Fruit fly (Drosophila melanogaster) whole organism, pupa: ENCODE data around the gene CG32240.

Source experiments
- CG10348 ChIP-seq: fragments of 200-800 bp; sonication (Bioruptor generic); IDR thresholded peaks from 2 replicates; pipeline ENCODE4 v1.3.6; 2022; ENCODE audit warnings: missing biosample characterization, missing genetic modification characterization
- CG12605 ChIP-seq: fragments of 200-800 bp; sonication (Bioruptor generic); IDR thresholded peaks from 2 replicates; pipeline ENCODE4 v1.3.6; 2022; ENCODE audit warnings: missing biosample characterization, missing genetic modification characterization
- CG13204 ChIP-seq: fragments of 200-800 bp; sonication (Bioruptor generic); optimal IDR thresholded peaks from 2 replicates; lab custom pipeline; 2018; ENCODE audit warnings: missing biosample characterization, mild to moderate bottlenecking, missing genetic modification characterization, moderate library complexity
- CG14655 ChIP-seq: fragments of 200-800 bp; sonication (Bioruptor generic); optimal IDR thresholded peaks from 3 replicates; lab custom pipeline; 2017; ENCODE audit warnings: mild to moderate bottlenecking, missing biosample characterization, missing genetic modification reagents, missing genetic modification characterization
- CG15710 ChIP-seq: fragments of 200-800 bp; sonication (Bioruptor generic); optimal IDR thresholded peaks from 2 replicates; lab custom pipeline; 2018; ENCODE audit warnings: missing biosample characterization, mild to moderate bottlenecking, missing genetic modification characterization, moderate library complexity
- CG17806 ChIP-seq: fragments of 200-800 bp; sonication (Bioruptor generic); optimal IDR thresholded peaks from 2 replicates; lab custom pipeline; 2018; ENCODE audit warnings: missing biosample characterization, mild to moderate bottlenecking, missing genetic modification characterization, moderate library complexity
- CG32121 ChIP-seq: fragments of 200-800 bp; sonication (Bioruptor generic); IDR thresholded peaks from 2 replicates; pipeline ENCODE4 v1.3.6; 2022; ENCODE audit warnings: missing biosample characterization, missing genetic modification characterization
- CG34367 ChIP-seq: fragments of 200-800 bp; sonication (Bioruptor generic); optimal IDR thresholded peaks from 2 replicates; lab custom pipeline; 2018; ENCODE audit warnings: missing biosample characterization, mild to moderate bottlenecking, missing genetic modification characterization
- CG4496 ChIP-seq: fragments of 200-800 bp; sonication (Bioruptor generic); IDR thresholded peaks from 3 replicates; pipeline ENCODE4 v1.3.6; 2022; ENCODE audit warnings: missing biosample characterization, missing genetic modification characterization
- CG8159 ChIP-seq: fragments of 200-800 bp; sonication (Bioruptor generic); optimal IDR thresholded peaks from 3 replicates; lab custom pipeline; 2018; ENCODE audit warnings: missing biosample characterization, mild to moderate bottlenecking, missing genetic modification characterization, moderate library complexity
- CG8301 ChIP-seq: fragments of 200-800 bp; sonication (Bioruptor generic); optimal IDR thresholded peaks from 2 replicates; lab custom pipeline; 2018; ENCODE audit warnings: missing biosample characterization, mild to moderate bottlenecking, missing genetic modification characterization
- CG9948 ChIP-seq: fragments of 200-800 bp; sonication (Bioruptor generic); optimal IDR thresholded peaks from 2 replicates; lab custom pipeline; 2018; ENCODE audit warnings: missing biosample characterization, mild to moderate bottlenecking, missing genetic modification characterization, moderate library complexity
- D1 ChIP-seq: fragments of 200-800 bp; sonication (Bioruptor generic); optimal IDR thresholded peaks from 2 replicates; lab custom pipeline; 2018; ENCODE audit warnings: missing biosample characterization, mild to moderate bottlenecking, missing genetic modification characterization, moderate library complexity
- EcR ChIP-seq: fragments of 200-800 bp; sonication (Bioruptor generic); optimal IDR thresholded peaks from 3 replicates; lab custom pipeline; 2019; ENCODE audit warnings: missing biosample characterization, missing genetic modification characterization, mild to moderate bottlenecking, moderate library complexity, missing genetic modification reagents
- Ets98B ChIP-seq: fragments of 200-800 bp; sonication (Bioruptor generic); IDR thresholded peaks from 2 replicates; pipeline ENCODE4 v1.3.6; 2022; ENCODE audit warnings: missing biosample characterization, missing genetic modification characterization
- Pif1A ChIP-seq: fragments of 200-800 bp; sonication (Bioruptor generic); optimal IDR thresholded peaks from 3 replicates; lab custom pipeline; 2016; ENCODE audit warnings: missing biosample characterization, missing genetic modification characterization
- Pif1B ChIP-seq: fragments of 200-800 bp; sonication (Bioruptor generic); optimal IDR thresholded peaks from 3 replicates; lab custom pipeline; 2016; ENCODE audit warnings: missing biosample characterization, missing genetic modification characterization
- Snoo ChIP-seq: fragments of 200-800 bp; sonication (Bioruptor generic); optimal IDR thresholded peaks from 3 replicates; lab custom pipeline; 2017; ENCODE audit warnings: missing biosample characterization, mild to moderate bottlenecking, missing genetic modification characterization, inconsistent platforms
- fd96Ca ChIP-seq: fragments of 200-800 bp; sonication (Bioruptor generic); IDR thresholded peaks from 3 replicates; pipeline ENCODE4 v1.3.6; 2022; ENCODE audit warnings: missing biosample characterization, missing genetic modification characterization
- gl ChIP-seq: fragments of 200-800 bp; sonication (Bioruptor generic); optimal IDR thresholded peaks from 2 replicates; lab custom pipeline; 2018; ENCODE audit warnings: missing biosample characterization, mild to moderate bottlenecking, missing genetic modification characterization
- rn ChIP-seq: fragments of 200-800 bp; sonication (Bioruptor generic); IDR thresholded peaks from 2 replicates; pipeline ENCODE4 v1.3.6; 2022; ENCODE audit warnings: missing biosample characterization, missing genetic modification characterization

CG32240 gene

dm6 chr3L:4363484-4363883, 17.9 kb downstream of the CG32240 start:
- TF ChIP-seq CG8159 (tag; lab: Kevin White, UChicago) = no peak
- TF ChIP-seq CG32121 (GFP tag; lab: Robert Waterston, UW) = no peak
- TF ChIP-seq Snoo (tag; lab: Kevin White, UChicago) = no peak
- no peak for TF ChIP-seq CG34367 (tag; lab: Kevin White, UChicago)
- no peak for TF ChIP-seq CG13204 (GFP tag; lab: Kevin White, UChicago)
- no peak for TF ChIP-seq Pif1B (GFP tag; lab: Kevin White, UChicago)
- TF ChIP-seq rn (GFP tag; lab: Robert Waterston, UW) = no peak
- TF ChIP-seq, all 21 proteins: peak for 0

- no peak for TF ChIP-seq gl (tag; lab: Kevin White, UChicago)
- no peak for TF ChIP-seq rn (GFP tag; lab: Robert Waterston, UW)
- no peak for TF ChIP-seq CG15710 (tag; lab: Kevin White, UChicago)
- TF ChIP-seq Pif1A (GFP tag; lab: Kevin White, UChicago) = no peak
- no peak for TF ChIP-seq CG9948
- TF ChIP-seq EcR (GFP tag; lab: Kevin White, UChicago) = no peak
- TF ChIP-seq CG8301 (tag; lab: Kevin White, UChicago) = no peak
- no peak for TF ChIP-seq CG32121 (GFP tag; lab: Robert Waterston, UW)
- TF ChIP-seq Snoo (tag; lab: Kevin White, UChicago) = no peak
- no peak for TF ChIP-seq CG17806 (tag; lab: Kevin White, UChicago)
- no peak for TF ChIP-seq Pif1B (GFP tag; lab: Kevin White, UChicago)
- TF ChIP-seq D1 (tag; lab: Kevin White, UChicago) = no peak
- TF ChIP-seq CG34367 (tag; lab: Kevin White, UChicago) = no peak
- no peak for TF ChIP-seq CG10348 (GFP tag; lab: Robert Waterston, UW)
- no peak for TF ChIP-seq CG4496
- no peak for TF ChIP-seq CG14655 (GFP tag; lab: Kevin White, UChicago)
Observed at dm6 chr3L:4362937-4363336, 18.5 kb downstream of the CG32240 start.

dm6 chr3L:4360376-4360703, 21.1 kb downstream of the CG32240 start:
- TF ChIP-seq CG13204 (GFP tag; lab: Kevin White, UChicago) (peak; percentile 8), EcR (GFP tag; lab: Kevin White, UChicago) (peak; percentile 16), gl (tag; lab: Kevin White, UChicago) (no peak)
- TF ChIP-seq, all 21 proteins: peak for 2

- TF ChIP-seq CG15710 (tag; lab: Kevin White, UChicago) (no peak), CG8301 (tag; lab: Kevin White, UChicago) (no peak), CG8159 (tag; lab: Kevin White, UChicago) (no peak), CG13204 (GFP tag; lab: Kevin White, UChicago) (no peak), EcR (GFP tag; lab: Kevin White, UChicago) (peak; percentile 59), D1 (tag; lab: Kevin White, UChicago) (no peak)
Observed at dm6 chr3L:4359688-4360375, 21.6 kb downstream of the CG32240 start.

- no peak for TF ChIP-seq Pif1B (GFP tag; lab: Kevin White, UChicago)
- TF ChIP-seq gl (tag; lab: Kevin White, UChicago) = no peak
- no peak for TF ChIP-seq CG8301 (tag; lab: Kevin White, UChicago)
Observed at dm6 chr3L:4357705-4358131, 23.7 kb downstream of the CG32240 start.

- TF ChIP-seq Pif1A (GFP tag; lab: Kevin White, UChicago) (no peak), CG4496 (no peak), Ets98B (GFP tag; lab: Robert Waterston, UW) (no peak), Snoo (tag; lab: Kevin White, UChicago) (no peak), CG10348 (GFP tag; lab: Robert Waterston, UW) (no peak), CG32121 (GFP tag; lab: Robert Waterston, UW) (no peak)
Observed at dm6 chr3L:4356986-4357385, 24.4 kb downstream of the CG32240 start.

dm6 chr3L:4354898-4355627, 26.4 kb downstream of the CG32240 start:
- no peak for TF ChIP-seq gl (tag; lab: Kevin White, UChicago)
- TF ChIP-seq CG34367 (tag; lab: Kevin White, UChicago) = no peak
- no peak for TF ChIP-seq Pif1B (GFP tag; lab: Kevin White, UChicago)
- TF ChIP-seq CG32121 (GFP tag; lab: Robert Waterston, UW) = no peak
- TF ChIP-seq EcR (GFP tag; lab: Kevin White, UChicago) = no peak
- TF ChIP-seq CG17806 (tag; lab: Kevin White, UChicago) = no peak
- no peak for TF ChIP-seq rn (GFP tag; lab: Robert Waterston, UW)
- no peak for TF ChIP-seq D1 (tag; lab: Kevin White, UChicago)
- TF ChIP-seq Snoo (tag; lab: Kevin White, UChicago) = no peak
- no peak for TF ChIP-seq CG8301 (tag; lab: Kevin White, UChicago)
- TF ChIP-seq CG10348 (GFP tag; lab: Robert Waterston, UW) = no peak
- no peak for TF ChIP-seq fd96Ca
- TF ChIP-seq CG9948 = no peak
- TF ChIP-seq CG14655 (GFP tag; lab: Kevin White, UChicago) = no peak
- TF ChIP-seq CG4496 = no peak
- TF ChIP-seq CG12605 (GFP tag; lab: Robert Waterston, UW) = no peak
